Fruit fly (Drosophila melanogaster) whole organism, embryonic: ENCODE data around the gene Nulp1.

ENCODE experiments used
- Asciz ChIP-seq: fragments of 200-800 bp; sonication (Bioruptor generic); optimal IDR thresholded peaks from 2 replicates; lab custom pipeline; 2017; ENCODE audit warnings: missing biosample characterization, mild to moderate bottlenecking, missing genetic modification characterization, missing genetic modification reagents
- BtbVII ChIP-seq: fragments of 200-800 bp; sonication (Bioruptor generic); optimal IDR thresholded peaks from 3 replicates; lab custom pipeline; 2017; ENCODE audit warnings: missing biosample characterization, mild to moderate bottlenecking, missing genetic modification characterization
- CG10147 ChIP-seq: fragments of 200-800 bp; sonication (Bioruptor generic); optimal IDR thresholded peaks from 2 replicates; lab custom pipeline; 2019; ENCODE audit warnings: missing biosample characterization, mild to moderate bottlenecking, missing genetic modification characterization, moderate library complexity
- CG11695 ChIP-seq: fragments of 200-800 bp; sonication (Bioruptor generic); IDR thresholded peaks from 3 replicates; pipeline ENCODE4 v1.3.6; 2022; ENCODE audit warnings: missing biosample characterization, missing genetic modification characterization
- CG11723 ChIP-seq: fragments of 200-800 bp; sonication (Bioruptor generic); optimal IDR thresholded peaks from 2 replicates; lab custom pipeline; 2017; ENCODE audit warnings: missing biosample characterization, mild to moderate bottlenecking, missing genetic modification characterization
- CG12071 ChIP-seq: fragments of 200-800 bp; sonication (Bioruptor generic); optimal IDR thresholded peaks from 3 replicates; lab custom pipeline; 2018; ENCODE audit warnings: missing biosample characterization, mild to moderate bottlenecking, missing genetic modification characterization
- CG12769 ChIP-seq: fragments of 200-800 bp; sonication (Bioruptor generic); optimal IDR thresholded peaks from 2 replicates; lab custom pipeline; 2019; ENCODE audit warnings: missing biosample characterization, mild to moderate bottlenecking, missing genetic modification characterization, moderate library complexity
- CG13123 ChIP-seq: fragments of 200-800 bp; sonication (Bioruptor generic); optimal IDR thresholded peaks from 2 replicates; lab custom pipeline; 2016; ENCODE audit warnings: missing biosample characterization, missing genetic modification characterization
- CG14860 ChIP-seq: fragments of 200-800 bp; sonication (Bioruptor generic); IDR thresholded peaks from 3 replicates; pipeline ENCODE4 v1.3.6; 2022; ENCODE audit warnings: missing biosample characterization, missing genetic modification characterization; ENCODE audit not compliant: partially characterized antibody
- CG15073 ChIP-seq: fragments of 200-800 bp; sonication (Bioruptor generic); optimal IDR thresholded peaks from 2 replicates; lab custom pipeline; 2016; ENCODE audit warnings: missing biosample characterization, missing genetic modification characterization
- CG16813 ChIP-seq: fragments of 200-800 bp; sonication (Bioruptor generic); IDR thresholded peaks from 3 replicates; pipeline ENCODE4 v1.3.6; 2022; ENCODE audit warnings: missing biosample characterization, missing genetic modification characterization; ENCODE audit not compliant: partially characterized antibody
- CG17359 ChIP-seq: fragments of 200-800 bp; sonication (Bioruptor generic); optimal IDR thresholded peaks from 3 replicates; lab custom pipeline; 2018; ENCODE audit warnings: missing biosample characterization, mild to moderate bottlenecking, missing genetic modification characterization, moderate library complexity
- CG17829 ChIP-seq: fragments of 200-800 bp; optimal IDR thresholded peaks from 2 replicates; lab custom pipeline; 2019; ENCODE audit warnings: missing biosample characterization, mild to moderate bottlenecking, missing genetic modification characterization, moderate library complexity
- CG30020 ChIP-seq: fragments of 200-800 bp; optimal IDR thresholded peaks from 2 replicates; lab custom pipeline; 2019; ENCODE audit warnings: missing biosample characterization, mild to moderate bottlenecking, missing genetic modification characterization, moderate library complexity
- CG31224 ChIP-seq: fragments of 200-800 bp; sonication (Bioruptor generic); IDR thresholded peaks from 2 replicates; pipeline ENCODE4 v1.3.6; 2022; ENCODE audit warnings: missing biosample characterization, missing genetic modification characterization
- CG34376 ChIP-seq: fragments of 200-800 bp; sonication (Bioruptor generic); optimal IDR thresholded peaks from 2 replicates; lab custom pipeline; 2018; ENCODE audit warnings: missing biosample characterization, mild to moderate bottlenecking, missing genetic modification characterization
- CG6175 ChIP-seq: fragments of 200-800 bp; sonication (Bioruptor generic); IDR thresholded peaks from 3 replicates; pipeline ENCODE4 v1.3.6; 2022; ENCODE audit warnings: missing biosample characterization, missing genetic modification characterization
- CG6791 ChIP-seq: fragments of 200-800 bp; sonication (Bioruptor generic); IDR thresholded peaks from 3 replicates; pipeline ENCODE4 v1.3.6; 2022; ENCODE audit warnings: missing biosample characterization, missing genetic modification characterization; ENCODE audit not compliant: partially characterized antibody
- CrebB ChIP-seq: fragments of 200-800 bp; sonication (Bioruptor generic); optimal IDR thresholded peaks from 3 replicates; lab custom pipeline; 2018; ENCODE audit warnings: missing biosample characterization, mild to moderate bottlenecking, missing genetic modification characterization
- Dll ChIP-seq: fragments of 200-800 bp; sonication (Bioruptor generic); IDR thresholded peaks from 4 replicates; pipeline ENCODE4 v1.3.6; 2022; ENCODE audit warnings: missing biosample characterization, missing genetic modification characterization; ENCODE audit not compliant: partially characterized antibody
- Doc3 ChIP-seq: fragments of 200-800 bp; sonication (Bioruptor generic); IDR thresholded peaks from 3 replicates; pipeline ENCODE4 v1.3.6; 2022; ENCODE audit warnings: missing biosample characterization, missing genetic modification characterization; ENCODE audit not compliant: partially characterized antibody
- HLH4C ChIP-seq: fragments of 200-800 bp; sonication (Bioruptor generic); IDR thresholded peaks from 3 replicates; pipeline ENCODE4 v1.3.6; 2022; ENCODE audit warnings: missing biosample characterization, missing genetic modification characterization; ENCODE audit not compliant: partially characterized antibody
- Meics ChIP-seq: fragments of 200-800 bp; sonication (Bioruptor generic); optimal IDR thresholded peaks from 2 replicates; lab custom pipeline; 2017; ENCODE audit warnings: missing biosample characterization, mild to moderate bottlenecking, missing genetic modification characterization
- NC2α ChIP-seq: fragments of 200-800 bp; sonication (Bioruptor generic); optimal IDR thresholded peaks from 2 replicates; lab custom pipeline; 2016; ENCODE audit warnings: missing biosample characterization, missing genetic modification characterization
- Stat92E ChIP-seq, 3 experiments: fragments of >200 bp in 2 of 3; fragments of 200-800 bp in 1 of 3; sonication (Bioruptor generic) in 1 of 3; optimal IDR thresholded peaks; 2 replicates each; lab custom pipeline; 2017 to 2019; ENCODE audit warnings: missing biosample characterization in 3 of 3, missing genetic modification characterization in 3 of 3, mild to moderate bottlenecking in 1 of 3, moderate library complexity in 1 of 3
- abd-A ChIP-seq: fragments of 200-800 bp; sonication (Bioruptor generic); optimal IDR thresholded peaks from 3 replicates; lab custom pipeline; 2019; ENCODE audit warnings: missing biosample characterization, mild to moderate bottlenecking, missing genetic modification characterization, moderate library complexity
- bab2 ChIP-seq: fragments of 200-800 bp; sonication (Bioruptor generic); optimal IDR thresholded peaks from 2 replicates; lab custom pipeline; 2016; ENCODE audit warnings: missing biosample characterization, missing genetic modification characterization
- crc ChIP-seq: fragments of 200-800 bp; sonication (Bioruptor generic); optimal IDR thresholded peaks from 2 replicates; lab custom pipeline; 2016; ENCODE audit warnings: missing biosample characterization, missing genetic modification characterization
- croc ChIP-seq: fragments of 200-800 bp; sonication (Bioruptor generic); conservative IDR thresholded peaks from 3 replicates; pipeline ENCODE4 v1.3.6; 2022; ENCODE audit warnings: missing biosample characterization, missing genetic modification characterization
- dm ChIP-seq: fragments of 200-800 bp; sonication (Bioruptor generic); optimal IDR thresholded peaks from 3 replicates; lab custom pipeline; 2016; ENCODE audit warnings: missing biosample characterization, missing genetic modification characterization
- gcm ChIP-seq: fragments of 200-800 bp; sonication (Bioruptor generic); optimal IDR thresholded peaks from 2 replicates; lab custom pipeline; 2019; ENCODE audit warnings: missing biosample characterization, mild to moderate bottlenecking, missing genetic modification characterization, moderate library complexity
- grau ChIP-seq: fragments of 200-800 bp; optimal IDR thresholded peaks from 3 replicates; lab custom pipeline; 2019; ENCODE audit warnings: missing biosample characterization, mild to moderate bottlenecking, missing genetic modification characterization, moderate library complexity
- hb ChIP-seq: fragments of 200-800 bp; sonication (Bioruptor generic); IDR thresholded peaks from 3 replicates; pipeline ENCODE4 v1.3.6; 2022; ENCODE audit warnings: missing biosample characterization, missing genetic modification characterization; ENCODE audit not compliant: partially characterized antibody
- lab ChIP-seq: fragments of 200-800 bp; sonication (Bioruptor generic); optimal IDR thresholded peaks from 3 replicates; lab custom pipeline; 2017; ENCODE audit warnings: missing biosample characterization, missing genetic modification characterization, mild to moderate bottlenecking, moderate library complexity, missing genetic modification reagents
- lov ChIP-seq, 2 experiments: fragments of 200-800 bp in 1 of 2; fragments of >200 bp in 1 of 2; sonication (Bioruptor generic) in 1 of 2; IDR thresholded peaks in 1 of 2; optimal IDR thresholded peaks in 1 of 2; 2 replicates in 1 of 2; 3 replicates in 1 of 2; pipeline versions ENCODE4 v1.3.6 to Lab custom; 2017 to 2022; ENCODE audit warnings: missing biosample characterization in 1 of 2, missing genetic modification characterization in 1 of 2
- nom ChIP-seq: fragments of 200-800 bp; sonication (Bioruptor generic); optimal IDR thresholded peaks from 2 replicates; lab custom pipeline; 2017; ENCODE audit warnings: missing biosample characterization, missing genetic modification characterization, mild to moderate bottlenecking, moderate library complexity, missing genetic modification reagents
- phol ChIP-seq: fragments of 200-800 bp; sonication (Bioruptor generic); optimal IDR thresholded peaks from 3 replicates; lab custom pipeline; 2018; ENCODE audit warnings: missing biosample characterization, mild to moderate bottlenecking, missing genetic modification characterization, moderate library complexity
- sim ChIP-seq: fragments of 200-800 bp; sonication (Bioruptor generic); IDR thresholded peaks from 2 replicates; pipeline ENCODE4 v1.3.6; 2022; ENCODE audit warnings: missing biosample characterization, missing genetic modification characterization
- sr ChIP-seq: fragments of 200-800 bp; sonication (Bioruptor generic); IDR thresholded peaks from 3 replicates; pipeline ENCODE4 v1.3.6; 2022; ENCODE audit warnings: missing biosample characterization, missing genetic modification characterization
- ssp ChIP-seq: fragments of 200-800 bp; sonication (Bioruptor generic); IDR thresholded peaks from 2 replicates; pipeline ENCODE4 v1.3.6; 2022; ENCODE audit warnings: missing biosample characterization, missing genetic modification characterization
- tna ChIP-seq: fragments of 200-800 bp; sonication (Bioruptor generic); IDR thresholded peaks from 2 replicates; pipeline ENCODE4 v1.3.6; 2022; ENCODE audit warnings: missing biosample characterization, missing genetic modification characterization; ENCODE audit not compliant: partially characterized antibody
- vfl ChIP-seq: fragments of 200-800 bp; sonication (Bioruptor generic); optimal IDR thresholded peaks from 2 replicates; lab custom pipeline; 2016; ENCODE audit warnings: missing biosample characterization, missing genetic modification characterization
- vnd ChIP-seq: fragments of 200-800 bp; sonication (Bioruptor generic); IDR thresholded peaks from 3 replicates; pipeline ENCODE4 v1.3.6; 2022; ENCODE audit warnings: missing biosample characterization, missing genetic modification characterization; ENCODE audit not compliant: partially characterized antibody
- wek ChIP-seq: fragments of 200-800 bp; sonication (Bioruptor generic); optimal IDR thresholded peaks from 3 replicates; lab custom pipeline; 2018; ENCODE audit warnings: missing biosample characterization, mild to moderate bottlenecking, missing genetic modification characterization, moderate library complexity
- zen ChIP-seq: fragments of 200-800 bp; sonication (Bioruptor generic); optimal IDR thresholded peaks from 3 replicates; lab custom pipeline; 2018; ENCODE audit warnings: missing biosample characterization, mild to moderate bottlenecking, missing genetic modification characterization, moderate library complexity
- zen2 ChIP-seq: fragments of 200-800 bp; sonication (Bioruptor generic); IDR thresholded peaks from 3 replicates; pipeline ENCODE4 v1.3.6; 2022; ENCODE audit warnings: missing biosample characterization, missing genetic modification characterization; ENCODE audit not compliant: partially characterized antibody

Nulp1 gene

DNA sequence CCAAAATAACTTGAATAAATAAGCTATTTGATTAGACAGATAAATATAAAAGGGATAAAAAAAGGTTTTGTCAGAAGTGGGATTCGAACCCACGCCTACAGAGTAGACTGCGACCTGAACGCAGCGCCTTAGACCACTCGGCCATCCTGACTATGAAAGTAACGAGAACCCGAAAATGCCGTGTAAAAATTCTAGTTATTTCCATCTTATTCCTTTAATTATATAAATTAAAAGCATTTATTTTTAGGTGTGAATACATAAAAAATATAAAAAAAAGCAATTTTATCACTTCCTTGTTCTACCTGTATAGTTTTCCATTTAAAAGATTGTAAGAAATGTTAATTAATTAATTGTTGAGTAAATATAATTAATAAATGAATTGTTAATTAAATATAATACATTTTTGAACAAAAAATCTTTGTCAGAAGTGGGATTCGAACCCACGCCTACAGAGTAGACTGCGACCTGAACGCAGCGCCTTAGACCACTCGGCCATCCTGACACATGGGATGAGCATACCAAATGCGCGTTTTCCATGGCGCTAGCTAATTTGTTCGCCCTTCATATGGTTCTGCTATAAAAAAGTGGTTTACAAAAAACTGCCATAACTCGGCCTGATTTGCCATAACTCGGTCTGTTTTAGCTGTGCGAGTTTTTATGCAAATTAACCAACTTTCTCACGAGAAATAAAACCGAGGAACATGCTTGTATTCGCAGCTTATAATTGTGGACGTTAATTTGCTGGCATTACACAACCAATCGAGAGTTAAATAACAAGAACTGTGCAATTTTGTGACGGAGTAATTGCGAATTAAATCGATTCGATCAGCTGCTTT, 44.4 kb upstream of the Nulp1 start (continued):
- peak; percentile 18 for TF ChIP-seq grau (tag; lab: Kevin White, UChicago)
- TF ChIP-seq Meics (GFP tag; lab: Kevin White, UChicago), result no peak
- TF ChIP-seq nom, result peak; percentile 70
- TF ChIP-seq Stat92E (GFP tag; optimal IDR thresholded peaks at IDR 0.05; lab: Kevin White, UChicago), result peak in 1 of 3 experiments; percentile 72
- peak; percentile 92 for TF ChIP-seq CG16813
- no peak for TF ChIP-seq phol (tag; lab: Kevin White, UChicago)
- peak; percentile 77 for TF ChIP-seq HLH4C
- peak; percentile 26 for TF ChIP-seq BtbVII (GFP tag; lab: Kevin White, UChicago)
- no peak for TF ChIP-seq lov (optimal IDR thresholded peaks at IDR 0.05; lab: Kevin White, UChicago)
- no peak for TF ChIP-seq lov (GFP tag; IDR thresholded peaks at IDR 0.05; lab: Robert Waterston, UW)
- peak; percentile 69; the same call in 1 of the 3 replicates for TF ChIP-seq zen2 (GFP tag; lab: Robert Waterston, UW)
- TF ChIP-seq NC2α (GFP tag; lab: Kevin White, UChicago), result no peak
- no peak for TF ChIP-seq CG6175 (GFP tag; lab: Robert Waterston, UW)
- TF ChIP-seq CG11723 (GFP tag; lab: Kevin White, UChicago), result no peak
- TF ChIP-seq gcm (GFP tag; lab: Kevin White, UChicago), result peak; percentile 36
- no peak for TF ChIP-seq CG11695 (GFP tag; lab: Robert Waterston, UW)
- TF ChIP-seq hb (GFP tag; lab: Robert Waterston, UW), result peak; percentile 75
- no peak for TF ChIP-seq crc (GFP tag; lab: Kevin White, UChicago)
- peak; percentile 3 for TF ChIP-seq CG17829 (tag; lab: Kevin White, UChicago)
- peak; percentile 36; the same call in 1 of the 3 replicates for TF ChIP-seq Doc3 (GFP tag; lab: Robert Waterston, UW)
- TF ChIP-seq croc (GFP tag; lab: Robert Waterston, UW), result no peak
- no peak for TF ChIP-seq CG30020 (tag; lab: Kevin White, UChicago)
- peak; percentile 86 for TF ChIP-seq tna (GFP tag; lab: Robert Waterston, UW)
- TF ChIP-seq CG12769 (tag; lab: Kevin White, UChicago), result no peak
- TF ChIP-seq CG14860 (GFP tag; lab: Robert Waterston, UW), result peak; percentile 89
- no peak for TF ChIP-seq CG10147 (GFP tag; lab: Kevin White, UChicago)
- no peak for TF ChIP-seq CG15073
- peak; percentile 47 for TF ChIP-seq wek (GFP tag; lab: Kevin White, UChicago)
- TF ChIP-seq CrebB (tag; lab: Kevin White, UChicago), result no peak
- TF ChIP-seq CG12071 (GFP tag; lab: Kevin White, UChicago), result no peak
- TF ChIP-seq CG17359 (tag; lab: Kevin White, UChicago), result no peak
- no peak for TF ChIP-seq sr (GFP tag; lab: Robert Waterston, UW)
- TF ChIP-seq bab2 (GFP tag; lab: Kevin White, UChicago), result no peak
- TF ChIP-seq dm (GFP tag; lab: Kevin White, UChicago), result no peak
- TF ChIP-seq CG13123 (GFP tag; lab: Kevin White, UChicago), result no peak
- peak; percentile 64; the same call in 2 of the 3 replicates for TF ChIP-seq vnd
- TF ChIP-seq Asciz (GFP tag; lab: Kevin White, UChicago), result peak; percentile 41
- TF ChIP-seq CG34376 (GFP tag; lab: Kevin White, UChicago), result no peak
- TF ChIP-seq lab, result no peak
- TF ChIP-seq vfl (GFP tag; lab: Kevin White, UChicago), result no peak
- 0 out of 4 replicates have a peak, but pooled peaks have one; percentile 34 for TF ChIP-seq Dll (GFP tag; lab: Robert Waterston, UW)
- peak; percentile 96 for TF ChIP-seq CG6791 (GFP tag; lab: Robert Waterston, UW)
- TF ChIP-seq sim (GFP tag; lab: Robert Waterston, UW), result no peak
- TF ChIP-seq abd-A (tag; lab: Kevin White, UChicago), result peak; percentile 79
- no peak for TF ChIP-seq ssp (GFP tag; lab: Robert Waterston, UW)
- TF ChIP-seq CG31224, result no peak
- TF ChIP-seq zen (tag; lab: Kevin White, UChicago), result peak; percentile 17
